Worm (Caenorhabditis elegans) whole organism, L2 larva: Measurements from ENCODE around the gene unc-27.

ENCODE experiments used
- C34F6.9 ChIP-seq: fragments of 150-350 bp; optimal IDR thresholded peaks from 2 replicates; lab custom pipeline; 2014; ENCODE audit warnings: missing biosample characterization, missing genetic modification characterization
- F13H6.1 ChIP-seq: sonication (generic microtip); optimal IDR thresholded peaks from 2 replicates; lab custom pipeline; 2016; ENCODE audit warnings: missing genetic modification characterization, missing compliant biosample characterization
- R02D3.7 ChIP-seq: fragments of 150-350 bp; optimal IDR thresholded peaks from 2 replicates; lab custom pipeline; 2014; ENCODE audit warnings: missing biosample characterization, missing genetic modification characterization
- Y55F3AM.14 ChIP-seq: fragments of 200-800 bp; sonication (Bioruptor generic); optimal IDR thresholded peaks from 2 replicates; lab custom pipeline; 2018; ENCODE audit warnings: mild to moderate bottlenecking, missing genetic modification characterization, missing compliant biosample characterization
- ZK546.5 ChIP-seq: sonication (generic microtip); optimal IDR thresholded peaks from 2 replicates; lab custom pipeline; 2017; ENCODE audit warnings: missing biosample characterization, missing genetic modification characterization
- aly-2 ChIP-seq: fragments of 150-350 bp; optimal IDR thresholded peaks from 2 replicates; lab custom pipeline; 2014; ENCODE audit warnings: missing biosample characterization, missing genetic modification characterization
- ama-1 ChIP-seq: fragments of 150-350 bp; optimal IDR thresholded peaks from 2 replicates; lab custom pipeline; 2018; ENCODE audit warnings: inconsistent platforms
- ceh-82 ChIP-seq: fragments of 150-350 bp; optimal IDR thresholded peaks from 2 replicates; lab custom pipeline; 2014; ENCODE audit warnings: missing biosample characterization, missing genetic modification characterization
- crh-2 ChIP-seq: sonication (generic microtip); optimal IDR thresholded peaks from 2 replicates; lab custom pipeline; 2017; ENCODE audit warnings: missing biosample characterization, missing genetic modification characterization
- dmd-4 ChIP-seq: sonication (generic microtip); optimal IDR thresholded peaks from 2 replicates; lab custom pipeline; 2017; ENCODE audit warnings: missing biosample characterization, missing genetic modification characterization
- egl-27 ChIP-seq: sonication (generic microtip); optimal IDR thresholded peaks from 3 replicates; lab custom pipeline; 2017; ENCODE audit warnings: missing biosample characterization, missing genetic modification reagents, missing genetic modification characterization
- elt-3 ChIP-seq: sonication (generic microtip); optimal IDR thresholded peaks from 2 replicates; lab custom pipeline; 2017; ENCODE audit warnings: missing biosample characterization, missing genetic modification characterization
- gmeb-1 ChIP-seq: fragments of 150-350 bp; optimal IDR thresholded peaks from 2 replicates; lab custom pipeline; 2014; ENCODE audit warnings: missing biosample characterization, missing genetic modification characterization
- lin-11 ChIP-seq: fragments of 150-350 bp; sonication (generic microtip); optimal IDR thresholded peaks from 2 replicates; lab custom pipeline; 2014; ENCODE audit warnings: missing biosample characterization, missing genetic modification characterization, inconsistent platforms, mixed read lengths
- lin-39 ChIP-seq: fragments of 150-350 bp; optimal IDR thresholded peaks from 2 replicates; lab custom pipeline; 2014; ENCODE audit warnings: missing biosample characterization, missing genetic modification reagents, missing genetic modification characterization
- lsy-2 ChIP-seq, 2 experiments: fragments of 150-350 bp in 1 of 2; sonication (generic microtip) in 1 of 2; optimal IDR thresholded peaks; 2 replicates each; lab custom pipeline; 2014 to 2017; ENCODE audit warnings: missing biosample characterization in 2 of 2, missing genetic modification characterization in 2 of 2
- mbf-1 ChIP-seq: sonication (generic microtip); optimal IDR thresholded peaks from 2 replicates; lab custom pipeline; 2017; ENCODE audit warnings: missing biosample characterization, missing genetic modification characterization
- mdl-1 ChIP-seq, 2 experiments: fragments of 150-350 bp in 1 of 2; sonication (generic microtip) in 1 of 2; optimal IDR thresholded peaks; 2 replicates each; lab custom pipeline; 2017; ENCODE audit warnings: missing biosample characterization in 2 of 2, missing genetic modification characterization in 2 of 2
- nhr-11 ChIP-seq: fragments of 150-350 bp; optimal IDR thresholded peaks from 2 replicates; lab custom pipeline; 2014; ENCODE audit warnings: missing biosample characterization, missing genetic modification characterization
- nhr-129 ChIP-seq: fragments of 150-350 bp; optimal IDR thresholded peaks from 2 replicates; lab custom pipeline; 2014; ENCODE audit warnings: missing biosample characterization, missing genetic modification characterization
- nhr-21 ChIP-seq: fragments of 150-350 bp; optimal IDR thresholded peaks from 2 replicates; lab custom pipeline; 2014; ENCODE audit warnings: missing biosample characterization, missing genetic modification characterization
- nhr-23 ChIP-seq: fragments of 150-350 bp; optimal IDR thresholded peaks from 2 replicates; lab custom pipeline; 2014; ENCODE audit warnings: missing biosample characterization, missing genetic modification reagents, missing genetic modification characterization
- nhr-237 ChIP-seq: fragments of 150-350 bp; optimal IDR thresholded peaks from 2 replicates; lab custom pipeline; 2014; ENCODE audit warnings: missing biosample characterization, missing genetic modification characterization
- nhr-25 ChIP-seq: fragments of 150-350 bp; sonication (generic microtip); optimal IDR thresholded peaks from 3 replicates; lab custom pipeline; 2014; ENCODE audit warnings: missing biosample characterization, missing genetic modification characterization
- nhr-6 ChIP-seq: fragments of 150-350 bp; optimal IDR thresholded peaks from 2 replicates; lab custom pipeline; 2014; ENCODE audit warnings: missing biosample characterization, missing genetic modification characterization
- nhr-77 ChIP-seq: fragments of 150-350 bp; optimal IDR thresholded peaks from 2 replicates; lab custom pipeline; 2014; ENCODE audit warnings: missing biosample characterization, missing genetic modification characterization
- sma-3 ChIP-seq: sonication (generic microtip); optimal IDR thresholded peaks from 2 replicates; lab custom pipeline; 2016; ENCODE audit warnings: missing genetic modification reagents, missing genetic modification characterization, missing compliant biosample characterization
- sma-9 ChIP-seq, 2 experiments: fragments of 150-350 bp in 1 of 2; sonication (generic microtip) in 1 of 2; optimal IDR thresholded peaks; 2 replicates each; lab custom pipeline; 2014 to 2016; ENCODE audit warnings: missing genetic modification characterization in 2 of 2, mild to moderate bottlenecking in 1 of 2, missing biosample characterization in 1 of 2, missing compliant biosample characterization in 1 of 2, missing genetic modification reagents in 1 of 2, moderate library complexity in 1 of 2
- snpc-4 ChIP-seq: fragments of 150-350 bp; optimal IDR thresholded peaks from 2 replicates; lab custom pipeline; 2014; ENCODE audit warnings: missing biosample characterization, missing genetic modification characterization
- unc-39 ChIP-seq: fragments of 150-350 bp; optimal IDR thresholded peaks from 2 replicates; lab custom pipeline; 2014; ENCODE audit warnings: missing biosample characterization, missing genetic modification characterization
- zag-1 ChIP-seq: fragments of 150-350 bp; optimal IDR thresholded peaks from 2 replicates; lab custom pipeline; 2014; ENCODE audit warnings: missing biosample characterization, missing genetic modification characterization
- ztf-1 ChIP-seq: fragments of 200-800 bp; sonication (Bioruptor generic); conservative IDR thresholded peaks from 2 replicates; pipeline ENCODE4 v1.3.6; 2022; ENCODE audit warnings: missing genetic modification characterization, missing compliant biosample characterization
- ztf-4 ChIP-seq: fragments of 150-350 bp; optimal IDR thresholded peaks from 2 replicates; lab custom pipeline; 2014; ENCODE audit warnings: missing biosample characterization, missing genetic modification characterization

Gene unc-27

DNA sequence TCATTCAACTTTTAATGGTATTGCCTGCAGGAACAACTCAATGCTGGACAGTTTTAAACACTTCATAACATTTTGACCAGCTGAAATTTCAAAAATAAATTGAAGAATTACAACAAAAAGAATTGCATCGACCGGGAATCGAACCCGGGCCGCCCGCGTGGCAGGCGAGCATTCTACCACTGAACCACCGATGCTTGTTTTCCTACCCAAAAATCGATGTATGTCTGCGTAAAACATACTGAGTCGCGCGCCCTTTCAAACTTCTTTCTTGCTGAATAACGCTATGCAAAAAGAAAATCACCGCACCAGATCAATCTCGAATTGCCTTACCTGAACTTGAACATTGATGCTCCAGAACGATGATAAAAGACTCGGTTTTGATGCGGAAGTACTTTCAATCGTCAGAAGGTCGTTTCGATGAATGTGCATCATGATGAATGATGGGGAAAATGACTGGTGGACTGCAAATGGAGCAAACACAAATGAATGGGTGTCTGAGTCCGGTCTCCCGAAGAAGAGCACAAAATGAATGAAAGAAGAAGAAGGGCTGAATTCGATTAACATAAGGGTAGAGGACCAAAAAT lies 7.5 kb downstream of the unc-27 start, which contains the start of gene R04E5.7 (continued):
- TF ChIP-seq R02D3.7 (tag; lab: Kevin White, UChicago) = no peak
- no peak for TF ChIP-seq dmd-4
- peak; percentile 89 for TF ChIP-seq crh-2
- TF ChIP-seq sma-3 (GFP tag; lab: Kevin White, UChicago) = peak; percentile 30
- no peak for TF ChIP-seq lin-39 (tag; lab: Kevin White, UChicago)
- no peak for TF ChIP-seq ztf-4 (tag; lab: Kevin White, UChicago)

DNA sequence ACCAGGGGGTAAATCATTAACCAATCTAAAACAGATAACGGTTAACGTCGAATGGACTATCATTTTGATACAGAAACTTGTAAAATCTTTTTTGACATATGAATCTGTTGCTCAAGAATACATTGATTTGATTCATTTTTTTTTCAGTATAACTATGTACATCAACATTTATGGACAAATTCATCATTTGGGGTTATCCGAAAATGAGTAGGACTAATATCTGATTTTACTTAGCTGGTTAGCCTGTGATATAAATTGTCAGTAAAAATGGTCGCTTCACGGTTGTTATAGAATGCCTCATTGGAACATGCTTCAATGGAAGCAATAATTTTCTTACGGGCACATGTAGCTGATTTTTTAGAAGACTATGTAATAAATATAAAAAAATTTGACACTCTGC lies 8.4 kb downstream of the unc-27 start:
- TF ChIP-seq Y55F3AM.14 (GFP tag; lab: Kevin White, UChicago) (no peak), aly-2 (tag; lab: Kevin White, UChicago) (no peak), nhr-23 (tag; lab: Kevin White, UChicago) (no peak), mbf-1 (tag; lab: Kevin White, UChicago) (no peak), nhr-129 (tag; lab: Kevin White, UChicago) (no peak), F13H6.1 (tag; lab: Kevin White, UChicago) (no peak), nhr-237 (tag; lab: Kevin White, UChicago) (no peak), sma-3 (GFP tag; lab: Kevin White, UChicago) (no peak), ceh-82 (no peak), unc-39 (tag; lab: Kevin White, UChicago) (no peak), zag-1 (tag; lab: Kevin White, UChicago) (no peak), nhr-11 (tag; lab: Kevin White, UChicago) (no peak), nhr-21 (no peak), R02D3.7 (tag; lab: Kevin White, UChicago) (no peak)

DNA sequence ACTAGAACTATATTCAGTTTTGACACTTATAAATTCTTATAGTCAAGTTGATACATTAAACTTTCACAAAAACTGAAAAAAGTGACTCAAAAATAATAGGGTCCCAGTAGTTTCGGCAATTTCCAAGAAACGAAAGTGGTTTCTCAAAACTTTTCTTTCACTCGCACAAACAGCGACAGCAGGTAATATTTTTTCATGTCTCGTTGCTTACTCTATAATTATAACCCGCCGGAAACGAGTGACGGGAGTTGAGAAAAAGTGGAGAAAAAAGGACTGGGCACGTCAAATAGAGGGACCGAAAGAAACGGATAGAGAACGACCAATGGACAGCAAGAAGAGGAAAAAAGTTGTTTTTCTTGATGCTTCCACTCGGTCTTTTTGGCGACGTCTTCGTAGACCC lies 10.7 kb downstream of the unc-27 start:
- TF ChIP-seq mbf-1 (tag; lab: Kevin White, UChicago) = no peak
- TF ChIP-seq dmd-4 = no peak
- TF ChIP-seq ama-1 (lab: Kevin White, UChicago) = no peak
- TF ChIP-seq, all 48 proteins: peak for 0

DNA sequence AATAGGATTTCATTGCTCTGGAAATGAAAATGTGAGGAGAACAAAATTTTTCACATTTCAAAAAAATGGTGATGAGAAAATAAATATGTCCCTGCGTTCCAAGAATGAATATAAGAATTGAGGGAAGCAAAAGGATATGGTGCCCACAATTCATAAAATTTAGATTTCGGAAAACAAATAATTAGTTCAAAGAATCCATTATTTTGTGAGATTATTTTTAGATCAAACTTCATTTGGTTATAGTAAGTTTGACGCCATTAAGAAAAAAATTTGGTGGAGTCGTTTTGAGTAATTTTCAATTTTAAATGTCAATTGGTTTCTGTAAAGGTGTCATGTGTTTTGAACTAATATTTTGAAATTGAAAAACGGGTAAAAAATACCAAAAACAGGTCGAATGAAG lies 11.1 kb downstream of the unc-27 start:
- TF ChIP-seq crh-2 (no peak), elt-3 (no peak), aly-2 (tag; lab: Kevin White, UChicago) (no peak), sma-9 (GFP tag; optimal IDR thresholded peaks at IDR 0.05; lab: Kevin White, UChicago) (no peak), sma-9 (tag; optimal IDR thresholded peaks at IDR 0.05; lab: Kevin White, UChicago) (no peak), ama-1 (lab: Kevin White, UChicago) (no peak), nhr-25 (tag; lab: Kevin White, UChicago) (no peak), nhr-129 (tag; lab: Kevin White, UChicago) (no peak), Y55F3AM.14 (GFP tag; lab: Kevin White, UChicago) (no peak), nhr-237 (tag; lab: Kevin White, UChicago) (no peak), ztf-1 (GFP tag; lab: Robert Waterston, UW) (no peak), lin-11 (tag; lab: Kevin White, UChicago) (no peak), mdl-1 (tag; optimal IDR thresholded peaks at IDR 0.05; lab: Kevin White, UChicago) (no peak), lin-39 (tag; lab: Kevin White, UChicago) (no peak), nhr-77 (tag; lab: Kevin White, UChicago) (no peak), ZK546.5 (tag; lab: Kevin White, UChicago) (no peak)

DNA sequence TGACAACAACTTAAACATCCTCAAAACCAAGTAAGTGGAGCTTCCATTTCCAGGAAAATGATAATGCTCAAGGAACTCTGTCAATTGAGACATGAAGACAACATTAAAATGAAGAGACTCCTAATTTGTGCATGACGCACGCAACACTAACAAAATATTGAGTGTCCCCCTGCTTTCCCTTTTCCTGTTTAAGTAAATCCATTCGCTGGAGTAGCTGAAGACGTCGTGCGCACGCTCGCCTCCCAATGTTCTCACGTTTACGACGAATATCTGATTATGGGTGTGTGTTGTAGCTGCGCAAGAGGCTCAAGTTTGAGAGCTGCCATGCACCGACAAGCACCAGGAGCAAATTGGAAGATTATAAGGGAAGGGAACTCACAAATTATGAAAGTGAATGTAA lies 11.7 kb downstream of the unc-27 start:
- TF ChIP-seq ZK546.5 (tag; lab: Kevin White, UChicago) (no peak), F13H6.1 (tag; lab: Kevin White, UChicago) (no peak), nhr-6 (tag; lab: Kevin White, UChicago) (no peak), ztf-1 (GFP tag; lab: Robert Waterston, UW) (no peak), lsy-2 (tag; optimal IDR thresholded peaks at IDR 0.05; lab: Kevin White, UChicago) (peak in 1 of 2 experiments; percentile 40), mdl-1 (tag; optimal IDR thresholded peaks at IDR 0.05; lab: Kevin White, UChicago) (peak in 1 of 2 experiments; percentile 7), nhr-21 (no peak), C34F6.9 (tag; lab: Kevin White, UChicago) (peak; percentile 20), mbf-1 (tag; lab: Kevin White, UChicago) (no peak), egl-27 (tag; lab: Kevin White, UChicago) (peak; percentile 32), gmeb-1 (no peak), sma-9 (GFP tag; optimal IDR thresholded peaks at IDR 0.05; lab: Kevin White, UChicago) (peak; percentile 46), sma-9 (tag; optimal IDR thresholded peaks at IDR 0.05; lab: Kevin White, UChicago) (no peak), ama-1 (lab: Kevin White, UChicago) (no peak), nhr-129 (tag; lab: Kevin White, UChicago) (no peak), snpc-4 (tag; lab: Kevin White, UChicago) (no peak), sma-3 (GFP tag; lab: Kevin White, UChicago) (no peak), nhr-11 (tag; lab: Kevin White, UChicago) (no peak)
